Worm (Caenorhabditis elegans): ENCODE data around the gene vhl-1.

The vhl-1 gene

DNA sequence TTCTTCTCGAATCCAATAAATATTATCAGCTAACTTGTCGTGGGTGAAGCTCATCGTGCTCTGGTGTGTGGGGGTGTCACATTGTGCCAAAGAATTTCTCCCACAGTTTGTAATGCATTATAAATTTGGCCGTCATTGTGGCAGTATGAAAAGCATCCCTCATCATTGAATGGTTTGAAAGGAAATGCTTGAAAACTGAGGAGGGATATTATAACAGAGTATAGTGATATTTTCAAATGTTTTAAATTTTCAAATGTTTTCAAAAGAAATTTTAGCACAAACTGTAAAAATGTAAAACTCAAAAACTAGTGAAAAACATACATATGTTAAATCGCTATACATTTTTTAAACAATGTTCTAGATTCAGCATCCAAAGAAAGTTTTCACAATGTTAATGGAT lies 38.2 kb upstream of the vhl-1 start, which contains the start of gene C03A3.3:
TSS of gene C03A3.3 (minus strand) at position 101 of the 400 bp plus-strand sequence.
- TF ChIP-seq M03D4.4 (tag; optimal IDR thresholded peaks at IDR 0.05) (no peak), elt-1 (tag; optimal IDR thresholded peaks at IDR 0.05; ENCODE audit: borderline replicate concordance, insufficient read depth) (no peak), nhr-237 (tag; optimal IDR thresholded peaks at IDR 0.05) (no peak), nhr-12 (tag; optimal IDR thresholded peaks at IDR 0.05) (no peak), drap-1 (GFP tag; optimal IDR thresholded peaks at IDR 0.05) (no peak), sptf-1 (tag; optimal IDR thresholded peaks at IDR 0.05) (no peak), blmp-1 (tag; optimal IDR thresholded peaks at IDR 0.05) (no peak), ces-1 (GFP tag; optimal IDR thresholded peaks at IDR 0.05) (no peak), flh-1 (GFP tag; optimal IDR thresholded peaks at IDR 0.05) (no peak), lin-32 (GFP tag; optimal IDR thresholded peaks at IDR 0.05) (no peak), nhr-76 (tag; optimal IDR thresholded peaks at IDR 0.05) (no peak), zip-8 (tag; optimal IDR thresholded peaks at IDR 0.05) (no peak), ceh-43 (GFP tag; optimal IDR thresholded peaks at IDR 0.05) (no peak), unc-39 (tag; optimal IDR thresholded peaks at IDR 0.05) (no peak), unc-62 (GFP tag; optimal IDR thresholded peaks at IDR 0.05) (no peak), ceh-83 (GFP tag; optimal IDR thresholded peaks at IDR 0.05) (no peak), unc-120 (tag; optimal IDR thresholded peaks at IDR 0.05; ENCODE audit: poor library complexity, severe bottlenecking) (no peak), tbx-8 (GFP tag; optimal IDR thresholded peaks at IDR 0.05) (no peak), ztf-11 (tag; optimal IDR thresholded peaks at IDR 0.05) (no peak)

DNA sequence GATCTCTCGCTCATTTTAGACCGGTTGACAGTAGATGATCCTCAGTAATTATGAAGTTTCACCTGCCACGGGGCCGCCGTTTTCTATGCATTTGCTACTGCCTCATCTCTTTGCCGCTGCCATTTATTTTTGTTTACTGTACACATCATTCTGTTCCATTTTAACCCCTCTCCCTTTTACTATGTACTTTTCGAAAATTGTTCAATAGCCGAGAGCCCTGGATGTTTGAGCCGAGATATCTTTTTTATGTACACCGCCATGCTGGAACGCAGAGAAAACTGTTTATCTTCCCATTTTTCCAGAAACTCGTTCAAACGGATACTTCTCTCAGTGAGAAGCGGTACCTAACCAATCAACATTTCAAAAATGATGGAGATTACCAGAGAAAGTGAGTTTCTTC lies 36.3 kb upstream of the vhl-1 start, which contains the start of gene ifa-1:
TSS of gene ifa-1 (plus strand) at position 301 of the 400 bp plus-strand sequence.
- TF ChIP-seq sptf-1 (tag; optimal IDR thresholded peaks at IDR 0.05) (no peak), bed-3 (GFP tag; optimal IDR thresholded peaks at IDR 0.05) (no peak), drap-1 (GFP tag; optimal IDR thresholded peaks at IDR 0.05) (no peak), nhr-28 (tag; optimal IDR thresholded peaks at IDR 0.05) (no peak)

DNA sequence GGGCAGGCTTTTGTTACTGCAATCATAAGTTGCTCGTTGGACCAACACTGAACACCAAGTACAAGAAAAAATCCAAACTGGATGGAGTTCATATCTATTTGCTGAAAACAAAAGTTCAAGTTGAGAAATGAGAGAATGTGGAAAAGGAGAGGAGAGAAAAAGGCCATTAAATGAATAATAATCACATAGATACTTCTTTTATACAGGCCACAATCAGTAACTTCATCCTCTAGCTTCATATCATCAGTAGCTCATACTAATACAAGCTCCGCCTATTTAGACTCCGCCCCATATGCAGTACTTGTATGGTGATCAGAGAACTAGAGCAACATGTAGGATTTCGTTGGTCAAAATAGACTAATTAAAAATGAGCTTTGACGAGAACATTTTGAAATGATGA lies 27.9 kb upstream of the vhl-1 start, which contains the start of gene F38B2.2:
TSS of gene F38B2.2 (minus strand) at position 101 of the 400 bp plus-strand sequence.
- TF ChIP-seq nhr-28 (tag; optimal IDR thresholded peaks at IDR 0.05): no peak
- TF ChIP-seq ztf-11 (tag; optimal IDR thresholded peaks at IDR 0.05): no peak
- TF ChIP-seq lin-13 (tag; optimal IDR thresholded peaks at IDR 0.05): no peak
- TF ChIP-seq sem-2 (GFP tag; optimal IDR thresholded peaks at IDR 0.05): no peak
- no peak for TF ChIP-seq lsy-2 (tag; optimal IDR thresholded peaks at IDR 0.05)
- no peak for TF ChIP-seq nhr-12 (tag; optimal IDR thresholded peaks at IDR 0.05)
- no peak for TF ChIP-seq cnd-1 (tag; optimal IDR thresholded peaks at IDR 0.05)
- no peak for TF ChIP-seq elt-3 (tag; optimal IDR thresholded peaks at IDR 0.05)
- TF ChIP-seq nhr-237 (tag; optimal IDR thresholded peaks at IDR 0.05): no peak
- TF ChIP-seq ces-1 (GFP tag; optimal IDR thresholded peaks at IDR 0.05): no peak
- TF ChIP-seq ceh-39 (tag; optimal IDR thresholded peaks at IDR 0.05): no peak
- TF ChIP-seq blmp-1 (tag; optimal IDR thresholded peaks at IDR 0.05): no peak
- no peak for TF ChIP-seq unc-120 (tag; optimal IDR thresholded peaks at IDR 0.05; ENCODE audit: poor library complexity, severe bottlenecking)
- no peak for TF ChIP-seq mep-1 (tag; optimal IDR thresholded peaks at IDR 0.05)
- no peak for TF ChIP-seq hlh-1 (tag; optimal IDR thresholded peaks at IDR 0.05)
- no peak for TF ChIP-seq pha-4 (tag; optimal IDR thresholded peaks at IDR 0.05)
- no peak for TF ChIP-seq bed-3 (GFP tag; optimal IDR thresholded peaks at IDR 0.05)

DNA sequence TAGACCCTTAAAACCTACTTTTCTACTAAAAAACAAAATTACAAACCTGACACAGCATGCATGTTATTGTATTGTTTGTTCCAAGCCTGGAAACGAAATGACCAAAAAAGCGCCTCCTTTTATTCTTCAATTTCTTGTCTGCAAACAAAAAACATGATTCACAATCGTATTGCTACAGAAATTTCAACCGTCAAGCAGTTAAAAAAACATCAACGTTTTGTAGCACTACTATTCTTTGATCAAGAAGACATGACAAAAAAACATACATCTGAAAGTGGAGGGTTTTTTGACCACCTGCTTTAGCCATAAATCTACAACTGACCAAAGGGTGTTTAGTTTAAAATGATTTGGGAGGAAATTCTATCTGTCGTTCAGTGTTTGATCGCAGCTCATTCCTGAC lies 26.0 kb upstream of the vhl-1 start, which contains the start of gene F38B2.6:
TSS of gene F38B2.6 (minus strand) at position 101 of the 400 bp plus-strand sequence.
- TF ChIP-seq lin-32 (GFP tag; optimal IDR thresholded peaks at IDR 0.05) (no peak), elt-3 (tag; optimal IDR thresholded peaks at IDR 0.05) (no peak), nhr-28 (tag; optimal IDR thresholded peaks at IDR 0.05) (no peak), lsy-2 (tag; optimal IDR thresholded peaks at IDR 0.05) (no peak), ces-1 (GFP tag; optimal IDR thresholded peaks at IDR 0.05) (no peak), ceh-43 (GFP tag; optimal IDR thresholded peaks at IDR 0.05) (no peak)

DNA sequence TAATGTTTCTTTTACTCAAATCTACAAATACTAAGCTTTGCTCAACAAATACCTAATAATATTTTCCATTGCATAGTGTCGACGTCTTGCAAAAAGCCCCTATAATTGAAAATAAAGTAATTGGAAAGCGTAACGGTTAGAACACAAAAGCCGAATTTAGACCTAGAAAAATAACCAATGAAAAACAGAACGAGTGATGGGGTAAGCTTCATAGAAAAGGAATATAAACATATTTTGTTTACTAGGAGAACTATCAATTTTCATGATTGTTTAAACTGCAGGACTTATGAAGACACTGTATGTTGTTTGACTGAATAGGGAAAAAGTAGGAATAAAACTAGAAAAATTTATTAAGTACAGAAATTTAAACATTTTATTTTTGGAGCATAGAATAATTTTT lies 20.9 kb upstream of the vhl-1 start, which contains the start of gene F38B2.3:
TSS of gene F38B2.3 (minus strand) at position 101 of the 400 bp plus-strand sequence.
- TF ChIP-seq cnd-1 (tag; optimal IDR thresholded peaks at IDR 0.05): no peak
- no peak for TF ChIP-seq M03D4.4 (tag; optimal IDR thresholded peaks at IDR 0.05)
- TF ChIP-seq ceh-83 (GFP tag; optimal IDR thresholded peaks at IDR 0.05): no peak
- no peak for TF ChIP-seq bed-3 (GFP tag; optimal IDR thresholded peaks at IDR 0.05)
- no peak for TF ChIP-seq nhr-237 (tag; optimal IDR thresholded peaks at IDR 0.05)
- TF ChIP-seq ces-1 (GFP tag; optimal IDR thresholded peaks at IDR 0.05): no peak

Measured in whole organism, mixed stage, embryonic.